Fruit fly (Drosophila melanogaster) whole organism, embryonic: ENCODE data around the gene EMC5.

Source experiments
- CG10147 ChIP-seq: fragments of 200-800 bp; sonication (Bioruptor generic); optimal IDR thresholded peaks from 2 replicates; lab custom pipeline; 2019; ENCODE audit warnings: missing biosample characterization, mild to moderate bottlenecking, missing genetic modification characterization, moderate library complexity
- CG10543 ChIP-seq: fragments of 200-800 bp; sonication (Bioruptor generic); optimal IDR thresholded peaks from 3 replicates; lab custom pipeline; 2017; ENCODE audit warnings: missing biosample characterization, mild to moderate bottlenecking, missing genetic modification characterization, moderate library complexity
- CG10565 ChIP-seq: fragments of 200-800 bp; sonication (Bioruptor generic); optimal IDR thresholded peaks from 3 replicates; lab custom pipeline; 2016; ENCODE audit warnings: missing biosample characterization, mild to moderate bottlenecking, missing genetic modification characterization
- CG11085 ChIP-seq: fragments of 200-800 bp; sonication (Bioruptor generic); IDR thresholded peaks from 2 replicates; pipeline ENCODE4 v1.3.6; 2022; ENCODE audit warnings: missing biosample characterization, missing genetic modification characterization
- CG11456 ChIP-seq: fragments of 200-800 bp; sonication (Bioruptor generic); IDR thresholded peaks from 3 replicates; pipeline ENCODE4 v1.3.6; 2022; ENCODE audit warnings: missing biosample characterization, missing genetic modification characterization
- CG12104 ChIP-seq: fragments of 200-800 bp; sonication (Bioruptor generic); optimal IDR thresholded peaks from 3 replicates; lab custom pipeline; 2016; ENCODE audit warnings: missing biosample characterization, missing genetic modification characterization
- CG12299 ChIP-seq: fragments of 200-800 bp; sonication (Bioruptor generic); optimal IDR thresholded peaks from 2 replicates; lab custom pipeline; 2018; ENCODE audit warnings: missing biosample characterization, mild to moderate bottlenecking, missing genetic modification characterization
- CG18599 ChIP-seq: fragments of 200-800 bp; sonication (Bioruptor generic); optimal IDR thresholded peaks from 3 replicates; lab custom pipeline; 2017; ENCODE audit warnings: missing biosample characterization, missing genetic modification characterization, mild to moderate bottlenecking, moderate library complexity, missing genetic modification reagents
- CG18764 ChIP-seq: fragments of 200-800 bp; sonication (Bioruptor generic); optimal IDR thresholded peaks from 3 replicates; lab custom pipeline; 2016; ENCODE audit warnings: missing biosample characterization, missing genetic modification characterization
- CG6813 ChIP-seq: fragments of 200-800 bp; sonication (Bioruptor generic); optimal IDR thresholded peaks from 2 replicates; lab custom pipeline; 2017; ENCODE audit warnings: missing biosample characterization, missing genetic modification characterization, mild to moderate bottlenecking, moderate library complexity, missing genetic modification reagents
- CG7271 ChIP-seq: fragments of 200-800 bp; sonication (Bioruptor generic); optimal IDR thresholded peaks from 2 replicates; lab custom pipeline; 2018; ENCODE audit warnings: missing biosample characterization, mild to moderate bottlenecking, missing genetic modification characterization, moderate library complexity
- GATAe ChIP-seq: fragments of 200-800 bp; sonication (Bioruptor generic); conservative IDR thresholded peaks from 2 replicates; pipeline ENCODE4 v1.3.6; 2022; ENCODE audit warnings: missing biosample characterization, missing genetic modification characterization
- Gug ChIP-seq: fragments of 200-800 bp; sonication (Bioruptor generic); IDR thresholded peaks from 4 replicates; pipeline ENCODE4 v1.3.6; 2022; ENCODE audit warnings: missing biosample characterization, missing genetic modification characterization
- HmgZ ChIP-seq: fragments of 200-800 bp; sonication (Bioruptor generic); optimal IDR thresholded peaks from 2 replicates; lab custom pipeline; 2018; ENCODE audit warnings: missing biosample characterization, mild to moderate bottlenecking, missing genetic modification characterization
- Hmr ChIP-seq: fragments of 200-800 bp; sonication (Bioruptor generic); optimal IDR thresholded peaks from 3 replicates; lab custom pipeline; 2017; ENCODE audit warnings: mild to moderate bottlenecking, missing biosample characterization, missing genetic modification reagents, missing genetic modification characterization
- Hr78 ChIP-seq, 2 experiments: fragments of 200-800 bp in 1 of 2; fragments of >200 bp in 1 of 2; sonication (Bioruptor generic) in 1 of 2; optimal IDR thresholded peaks; 2 replicates each; lab custom pipeline; 2017 to 2019; ENCODE audit warnings: missing biosample characterization in 2 of 2, missing genetic modification characterization in 2 of 2, mild to moderate bottlenecking in 1 of 2, moderate library complexity in 1 of 2
- Med ChIP-seq: fragments of 200-800 bp; sonication (Bioruptor generic); peaks from one replicate; lab custom pipeline; 2016; ENCODE audit warnings: missing biosample characterization, missing genetic modification characterization, mild to moderate bottlenecking, inconsistent platforms, moderate library complexity
- Nf-YC ChIP-seq: fragments of 200-800 bp; optimal IDR thresholded peaks from 3 replicates; lab custom pipeline; 2019; ENCODE audit warnings: missing biosample characterization, mild to moderate bottlenecking, missing genetic modification characterization, moderate library complexity
- Opbp ChIP-seq: fragments of 200-800 bp; sonication (Bioruptor generic); IDR thresholded peaks from 3 replicates; pipeline ENCODE4 v1.3.6; 2022; ENCODE audit warnings: missing biosample characterization, missing genetic modification characterization; ENCODE audit not compliant: partially characterized antibody
- PHDP ChIP-seq: fragments of 200-800 bp; sonication (Bioruptor generic); optimal IDR thresholded peaks from 3 replicates; lab custom pipeline; 2018; ENCODE audit warnings: missing biosample characterization, mild to moderate bottlenecking, missing genetic modification characterization, moderate library complexity
- Side ChIP-seq: fragments of 200-800 bp; sonication (Bioruptor generic); optimal IDR thresholded peaks from 2 replicates; lab custom pipeline; 2016; ENCODE audit warnings: missing biosample characterization, missing genetic modification characterization
- az2 ChIP-seq: fragments of 200-800 bp; sonication (Bioruptor generic); optimal IDR thresholded peaks from 3 replicates; lab custom pipeline; 2016; ENCODE audit warnings: missing biosample characterization, missing genetic modification characterization
- chinmo ChIP-seq: fragments of 200-800 bp; sonication (Bioruptor generic); IDR thresholded peaks from 4 replicates; pipeline ENCODE4 v1.3.6; 2022; ENCODE audit warnings: missing biosample characterization, missing genetic modification characterization; ENCODE audit not compliant: partially characterized antibody
- chn ChIP-seq: fragments of 200-800 bp; sonication (Bioruptor generic); optimal IDR thresholded peaks from 2 replicates; lab custom pipeline; 2016; ENCODE audit warnings: missing biosample characterization, missing genetic modification characterization
- crc ChIP-seq: fragments of 200-800 bp; sonication (Bioruptor generic); optimal IDR thresholded peaks from 2 replicates; lab custom pipeline; 2016; ENCODE audit warnings: missing biosample characterization, missing genetic modification characterization
- crol ChIP-seq: fragments of 200-800 bp; sonication (Bioruptor generic); IDR thresholded peaks from 2 replicates; pipeline ENCODE4 v1.3.6; 2022; ENCODE audit warnings: missing biosample characterization, missing genetic modification characterization
- cwo ChIP-seq: fragments of 200-800 bp; sonication (Bioruptor generic); optimal IDR thresholded peaks from 3 replicates; lab custom pipeline; 2017; ENCODE audit warnings: missing biosample characterization, missing genetic modification characterization, mild to moderate bottlenecking, moderate library complexity, missing genetic modification reagents
- exex ChIP-seq: fragments of 200-800 bp; sonication (Bioruptor generic); optimal IDR thresholded peaks from 4 replicates; lab custom pipeline; 2018; ENCODE audit warnings: missing biosample characterization, mild to moderate bottlenecking, missing genetic modification characterization, moderate library complexity
- insv ChIP-seq, 2 experiments: fragments of 200-800 bp; sonication (Bioruptor generic); optimal IDR thresholded peaks; 3 replicates each; lab custom pipeline; 2016 to 2018; ENCODE audit warnings: missing biosample characterization in 2 of 2, missing genetic modification characterization in 2 of 2
- jing ChIP-seq: fragments of 200-800 bp; sonication (Bioruptor generic); optimal IDR thresholded peaks from 2 replicates; lab custom pipeline; 2018; ENCODE audit warnings: missing biosample characterization, mild to moderate bottlenecking, missing genetic modification characterization
- kni ChIP-seq: fragments of 200-800 bp; sonication (Bioruptor generic); optimal IDR thresholded peaks from 3 replicates; lab custom pipeline; 2017; ENCODE audit warnings: mild to moderate bottlenecking, missing biosample characterization, missing genetic modification reagents, missing genetic modification characterization
- lab ChIP-seq: fragments of 200-800 bp; sonication (Bioruptor generic); optimal IDR thresholded peaks from 3 replicates; lab custom pipeline; 2017; ENCODE audit warnings: missing biosample characterization, missing genetic modification characterization, mild to moderate bottlenecking, moderate library complexity, missing genetic modification reagents
- nerfin-2 ChIP-seq: fragments of 200-800 bp; sonication (Bioruptor generic); IDR thresholded peaks from 2 replicates; pipeline ENCODE4 v1.3.6; 2022; ENCODE audit warnings: missing biosample characterization, missing genetic modification characterization; ENCODE audit not compliant: partially characterized antibody
- otp ChIP-seq: fragments of 200-800 bp; sonication (Bioruptor generic); IDR thresholded peaks from 3 replicates; pipeline ENCODE4, ENCODE4 v1.3.6; 2022; ENCODE audit warnings: missing biosample characterization, missing genetic modification characterization
- pb ChIP-seq: fragments of 200-800 bp; sonication (Bioruptor generic); optimal IDR thresholded peaks from 3 replicates; lab custom pipeline; 2016; ENCODE audit warnings: missing biosample characterization, missing genetic modification characterization
- phol ChIP-seq: fragments of 200-800 bp; sonication (Bioruptor generic); optimal IDR thresholded peaks from 3 replicates; lab custom pipeline; 2018; ENCODE audit warnings: missing biosample characterization, mild to moderate bottlenecking, missing genetic modification characterization, moderate library complexity
- sqz ChIP-seq: fragments of 200-800 bp; sonication (Bioruptor generic); optimal IDR thresholded peaks from 3 replicates; lab custom pipeline; 2018; ENCODE audit warnings: missing biosample characterization, mild to moderate bottlenecking, missing genetic modification characterization
- sug ChIP-seq: fragments of 200-800 bp; optimal IDR thresholded peaks from 2 replicates; lab custom pipeline; 2019; ENCODE audit warnings: missing biosample characterization, mild to moderate bottlenecking, missing genetic modification characterization, moderate library complexity
- tgo ChIP-seq: fragments of 200-800 bp; sonication (Bioruptor generic); IDR thresholded peaks from 3 replicates; pipeline ENCODE4 v1.3.6; 2022; ENCODE audit warnings: missing biosample characterization, missing genetic modification characterization
- wdn ChIP-seq: fragments of 200-800 bp; sonication (Bioruptor generic); IDR thresholded peaks from 2 replicates; pipeline ENCODE4 v1.3.6; 2022; ENCODE audit warnings: missing biosample characterization, missing genetic modification characterization

Gene EMC5

DNA sequence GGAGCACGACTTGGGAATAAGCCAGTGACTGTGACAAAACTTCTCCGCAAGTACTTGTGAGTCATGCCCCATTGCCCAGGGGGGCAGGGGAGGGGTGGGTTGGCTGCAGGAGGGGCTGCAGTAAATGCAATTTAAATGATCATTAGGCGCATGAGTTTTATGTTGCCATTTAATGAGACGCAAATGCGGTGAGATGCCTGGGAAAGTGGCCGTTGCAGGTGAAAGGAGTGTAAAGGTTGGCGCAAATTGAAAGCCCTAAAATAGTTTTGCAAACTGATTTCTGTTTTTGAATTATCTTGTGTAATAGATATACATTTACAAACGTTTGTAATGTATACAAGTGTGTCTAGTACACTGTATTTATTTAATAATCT is 1.4 kb upstream of the EMC5 start:
- TF ChIP-seq CG12299 (tag; lab: Kevin White, UChicago) (no peak), crol (GFP tag; lab: Robert Waterston, UW) (peak; percentile 30; the same call in 1 of the 2 replicates), Opbp (0 out of 3 replicates have a peak, but pooled peaks have one; percentile 7)
- TF ChIP-seq, all 482 proteins: peak for 2

- TF ChIP-seq chn (GFP tag; lab: Kevin White, UChicago), result no peak
- TF ChIP-seq Gug (GFP tag; lab: Robert Waterston, UW), result no peak
- no peak for TF ChIP-seq CG18764 (GFP tag; lab: Kevin White, UChicago)
- TF ChIP-seq crc (GFP tag; lab: Kevin White, UChicago), result no peak
- TF ChIP-seq wdn (GFP tag; lab: Robert Waterston, UW), result no peak
- no peak for TF ChIP-seq CG10147 (GFP tag; lab: Kevin White, UChicago)
- TF ChIP-seq exex (tag; lab: Kevin White, UChicago), result peak; percentile 41
- TF ChIP-seq PHDP (tag; lab: Kevin White, UChicago), result no peak
- TF ChIP-seq nerfin-2 (GFP tag; lab: Robert Waterston, UW), result no peak
- TF ChIP-seq, all 482 proteins: peak for 1
These were observed 2.6 kb downstream of the EMC5 start, which contains the start of gene CG15170 for dm6 chr2L:18990133-18990532. CG15170 (minus strand) TSS chr2L:18990233.

- TF ChIP-seq jing (GFP tag; lab: Kevin White, UChicago), result no peak
- no peak for TF ChIP-seq pb (GFP tag; lab: Kevin White, UChicago)
- TF ChIP-seq Med (GFP tag; lab: Kevin White, UChicago), result peak; percentile 26
- TF ChIP-seq CG11456 (GFP tag; lab: Robert Waterston, UW), result peak; percentile 14; the same call in 1 of the 3 replicates
- TF ChIP-seq insv (GFP tag; optimal IDR thresholded peaks at IDR 0.05; lab: Kevin White, UChicago), result no peak
These were observed 3.2 kb downstream of the EMC5 start, which contains the start of gene CG15169 for dm6 chr2L:18990720-18991119. CG15169 (plus strand) TSS chr2L:18991020.

DNA sequence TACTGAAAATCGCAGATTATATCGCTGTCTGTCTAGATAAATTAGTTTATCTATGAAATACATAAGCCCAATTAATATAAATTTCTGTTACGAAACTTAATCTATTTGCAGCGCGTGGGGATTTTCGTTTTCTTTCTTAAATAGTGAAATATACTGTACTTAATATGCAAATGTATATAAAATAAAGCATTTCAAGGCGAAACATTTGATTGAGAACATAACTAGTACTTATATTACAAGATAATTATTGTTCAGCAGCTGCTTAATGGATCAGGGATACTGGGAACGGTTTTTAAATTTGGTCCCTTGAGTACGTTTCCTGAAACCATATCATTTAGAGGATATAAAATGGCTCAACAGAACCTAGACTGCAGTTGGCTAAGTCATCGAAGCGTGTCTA is 4.7 kb downstream of the EMC5 start, which contains the start of gene CG46465:
Gene CG46465, plus strand, starts transcription at position 301 of the 400 bp plus-strand sequence.
- no peak for TF ChIP-seq phol
- no peak for TF ChIP-seq CG12104 (GFP tag; lab: Kevin White, UChicago)
- no peak for TF ChIP-seq cwo (GFP tag; lab: Kevin White, UChicago)
- TF ChIP-seq tgo (GFP tag; lab: Robert Waterston, UW), result no peak
- TF ChIP-seq kni (GFP tag; lab: Kevin White, UChicago), result no peak
- TF ChIP-seq CG10565 (GFP tag; lab: Kevin White, UChicago), result no peak
- TF ChIP-seq crol (GFP tag; lab: Robert Waterston, UW), result no peak

DNA sequence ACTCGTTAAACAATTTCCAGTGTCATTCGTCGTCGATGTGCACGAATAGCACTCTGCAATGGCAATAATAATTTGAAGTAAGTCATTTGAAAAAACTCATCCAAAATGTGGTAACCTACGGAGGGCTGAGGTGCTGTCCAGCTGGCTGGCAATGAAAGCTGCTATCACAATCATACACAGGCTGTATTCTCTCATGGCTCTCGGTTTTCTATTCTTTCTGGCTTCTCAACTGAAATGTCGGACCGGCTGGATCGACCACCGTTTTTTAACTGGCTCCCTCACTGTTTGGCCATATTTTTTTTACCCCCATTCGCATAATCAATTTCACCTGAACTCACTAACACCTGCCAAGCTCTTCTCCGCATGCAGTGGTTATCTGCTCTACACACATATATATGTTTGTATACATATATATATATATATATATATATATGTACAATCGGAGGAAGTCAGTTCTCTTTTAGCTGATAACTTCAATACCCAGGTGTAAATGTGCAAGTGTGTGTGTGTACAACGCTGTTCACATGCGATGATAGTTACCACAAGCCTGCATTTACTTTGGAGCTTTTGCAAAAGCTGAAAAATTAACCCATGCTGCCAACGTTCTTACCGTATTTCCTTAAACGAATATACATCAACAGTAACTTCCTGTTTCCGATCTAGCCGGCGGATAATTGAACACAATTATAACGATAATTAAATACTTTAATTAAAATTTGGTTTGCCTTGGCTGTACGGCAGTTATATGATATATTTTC is 8.3 kb downstream of the EMC5 start, which contains the start of gene CG10650:
Gene CG10650, minus strand, starts transcription at position 275 of the 758 bp plus-strand sequence.
- TF ChIP-seq CG11085 (no peak), lab (GFP tag; lab: Kevin White, UChicago) (peak; percentile 47), Nf-YC (tag; lab: Kevin White, UChicago) (peak; percentile 12), sqz (peak; percentile 61), az2 (GFP tag; lab: Kevin White, UChicago) (no peak), chinmo (GFP tag; lab: Robert Waterston, UW) (peak; percentile 78; the same call in 2 of the 4 replicates), HmgZ (tag; lab: Kevin White, UChicago) (peak; percentile 29), Side (GFP tag; lab: Kevin White, UChicago) (no peak), CG10543 (GFP tag; lab: Kevin White, UChicago) (peak; percentile 64), GATAe (GFP tag; lab: Robert Waterston, UW) (peak; percentile 37), otp (GFP tag; lab: Robert Waterston, UW) (0 out of 3 replicates have a peak, but pooled peaks have one; percentile 19), Hmr (no peak), CG18599 (GFP tag; lab: Kevin White, UChicago) (peak; percentile 13), sug (tag; lab: Kevin White, UChicago) (peak; percentile 73), CG7271 (tag; lab: Kevin White, UChicago) (no peak), CG6813 (peak; percentile 5), Hr78 (GFP tag; optimal IDR thresholded peaks at IDR 0.05; lab: Kevin White, UChicago) (peak in 1 of 2 experiments; percentile 15), wdn (GFP tag; lab: Robert Waterston, UW) (no peak)
